Worm (Caenorhabditis elegans) whole organism, late embryonic: ENCODE data around the gene Y26G10.4.

ENCODE experiments used
- C08G9.2 ChIP-seq: sonication (generic microtip); optimal IDR thresholded peaks from 2 replicates; lab custom pipeline; 2016; ENCODE audit warnings: mild to moderate bottlenecking, missing genetic modification characterization, moderate library complexity, missing compliant biosample characterization
- C38D4.7 ChIP-seq: fragments of 200-800 bp; sonication (Bioruptor generic); optimal IDR thresholded peaks from 2 replicates; lab custom pipeline; 2018; ENCODE audit warnings: mild to moderate bottlenecking, missing genetic modification characterization, moderate library complexity, missing compliant biosample characterization
- K02D7.2 ChIP-seq: sonication (generic microtip); optimal IDR thresholded peaks from 2 replicates; lab custom pipeline; 2017; ENCODE audit warnings: mild to moderate bottlenecking, missing genetic modification characterization, missing compliant biosample characterization
- K09A11.1 ChIP-seq: sonication (generic microtip); optimal IDR thresholded peaks from 2 replicates; lab custom pipeline; 2017; ENCODE audit warnings: antibody characterized with exemption, mild to moderate bottlenecking, missing genetic modification characterization, missing compliant biosample characterization; ENCODE audit not compliant: insufficient read depth
- T23F11.4 ChIP-seq: fragments of 200-800 bp; sonication (Bioruptor generic); optimal IDR thresholded peaks from 2 replicates; lab custom pipeline; 2018; ENCODE audit warnings: mild to moderate bottlenecking, missing genetic modification characterization, missing compliant biosample characterization
- Y22D7AL.16 ChIP-seq: sonication (generic microtip); optimal IDR thresholded peaks from 2 replicates; lab custom pipeline; 2016; ENCODE audit warnings: missing genetic modification characterization, missing compliant biosample characterization
- ahr-1 ChIP-seq: sonication (generic microtip); optimal IDR thresholded peaks from 2 replicates; lab custom pipeline; 2016; ENCODE audit warnings: missing genetic modification characterization, missing compliant biosample characterization
- ceh-14 ChIP-seq: sonication (generic microtip); optimal IDR thresholded peaks from 2 replicates; lab custom pipeline; 2016; ENCODE audit warnings: missing genotype, missing genetic modification characterization, missing compliant biosample characterization
- ceh-19 ChIP-seq: fragments of 200-800 bp; sonication (Bioruptor generic); optimal IDR thresholded peaks from 2 replicates; lab custom pipeline; 2018; ENCODE audit warnings: mild to moderate bottlenecking, missing genetic modification characterization, missing compliant biosample characterization
- ceh-2 ChIP-seq: sonication (generic microtip); optimal IDR thresholded peaks from 2 replicates; lab custom pipeline; 2016; ENCODE audit warnings: missing genotype, missing genetic modification characterization, missing compliant biosample characterization
- ceh-22 ChIP-seq: sonication (generic microtip); optimal IDR thresholded peaks from 2 replicates; lab custom pipeline; 2017; ENCODE audit warnings: missing biosample characterization, missing genetic modification characterization
- ceh-30 ChIP-seq: fragments of 150-350 bp; optimal IDR thresholded peaks from 2 replicates; lab custom pipeline; 2014; ENCODE audit warnings: missing biosample characterization, missing genetic modification characterization
- dve-1 ChIP-seq: sonication (generic microtip); optimal IDR thresholded peaks from 2 replicates; lab custom pipeline; 2017; ENCODE audit warnings: antibody characterized with exemption, mild to moderate bottlenecking, missing genetic modification characterization, missing compliant biosample characterization
- elt-2 ChIP-seq: sonication (generic microtip); optimal IDR thresholded peaks from 2 replicates; lab custom pipeline; 2016; ENCODE audit warnings: missing genetic modification reagents, missing genetic modification characterization, missing compliant biosample characterization
- elt-4 ChIP-seq: sonication (generic microtip); optimal IDR thresholded peaks from 2 replicates; lab custom pipeline; 2016; ENCODE audit warnings: missing genetic modification characterization, missing compliant biosample characterization
- ets-4 ChIP-seq: sonication (generic microtip); optimal IDR thresholded peaks from 2 replicates; lab custom pipeline; 2016; ENCODE audit warnings: missing genetic modification characterization, missing compliant biosample characterization
- fax-1 ChIP-seq: sonication (generic microtip); optimal IDR thresholded peaks from 2 replicates; lab custom pipeline; 2016; ENCODE audit warnings: missing genotype, missing genetic modification characterization, missing compliant biosample characterization
- fkh-6 ChIP-seq: sonication (generic microtip); optimal IDR thresholded peaks from 2 replicates; lab custom pipeline; 2016; ENCODE audit warnings: missing genetic modification characterization, missing compliant biosample characterization
- hlh-15 ChIP-seq: sonication (generic microtip); optimal IDR thresholded peaks from 2 replicates; lab custom pipeline; 2016; ENCODE audit warnings: missing genetic modification characterization, missing compliant biosample characterization
- hlh-30 ChIP-seq: sonication (generic microtip); optimal IDR thresholded peaks from 2 replicates; lab custom pipeline; 2017; ENCODE audit warnings: antibody characterized with exemption, missing genetic modification characterization, missing compliant biosample characterization; ENCODE audit not compliant: insufficient read depth
- hlh-8 ChIP-seq: sonication (generic microtip); optimal IDR thresholded peaks from 2 replicates; lab custom pipeline; 2016; ENCODE audit warnings: missing genotype, missing genetic modification characterization, missing compliant biosample characterization
- lin-11 ChIP-seq: fragments of 200-800 bp; sonication (Bioruptor generic); optimal IDR thresholded peaks from 2 replicates; lab custom pipeline; 2018; ENCODE audit warnings: mild to moderate bottlenecking, missing genetic modification characterization, missing compliant biosample characterization
- madf-2 ChIP-seq: sonication (generic microtip); optimal IDR thresholded peaks from 2 replicates; lab custom pipeline; 2017; ENCODE audit warnings: missing genetic modification characterization, missing compliant biosample characterization
- nhr-11 ChIP-seq: fragments of 150-350 bp; optimal IDR thresholded peaks from 2 replicates; lab custom pipeline; 2014; ENCODE audit warnings: missing biosample characterization, missing genetic modification characterization
- odd-2 ChIP-seq: sonication (generic microtip); optimal IDR thresholded peaks from 2 replicates; lab custom pipeline; 2017; ENCODE audit warnings: antibody characterized with exemption, mild to moderate bottlenecking, missing genetic modification characterization, missing compliant biosample characterization
- pag-3 ChIP-seq: sonication (generic microtip); optimal IDR thresholded peaks from 2 replicates; lab custom pipeline; 2016; ENCODE audit warnings: missing compliant biosample characterization, missing genetic modification characterization, borderline replicate concordance
- pat-9 ChIP-seq: fragments of 200-800 bp; sonication (Bioruptor generic); optimal IDR thresholded peaks from 2 replicates; lab custom pipeline; 2018; ENCODE audit warnings: mild to moderate bottlenecking, missing genetic modification characterization, moderate library complexity, missing compliant biosample characterization
- pha-2 ChIP-seq: sonication (generic microtip); optimal IDR thresholded peaks from 2 replicates; lab custom pipeline; 2017; ENCODE audit warnings: mild to moderate bottlenecking, missing genetic modification characterization, missing compliant biosample characterization
- pha-4 ChIP-seq: fragments of 150-350 bp; optimal IDR thresholded peaks from 2 replicates; lab custom pipeline; 2018; ENCODE audit warnings: missing biosample characterization, missing genetic modification reagents, missing genetic modification characterization
- pqm-1 ChIP-seq: sonication (generic microtip); optimal IDR thresholded peaks from 2 replicates; lab custom pipeline; 2016; ENCODE audit warnings: missing genetic modification characterization, missing compliant biosample characterization
- pros-1 ChIP-seq: fragments of 150-350 bp; optimal IDR thresholded peaks from 2 replicates; lab custom pipeline; 2014; ENCODE audit warnings: missing biosample characterization, missing genetic modification reagents, missing genetic modification characterization
- ref-2 ChIP-seq: sonication (generic microtip); optimal IDR thresholded peaks from 2 replicates; lab custom pipeline; 2016; ENCODE audit warnings: missing genetic modification characterization, missing compliant biosample characterization
- sdc-2 ChIP-seq: sonication (generic microtip); optimal IDR thresholded peaks from 2 replicates; lab custom pipeline; 2016; ENCODE audit warnings: missing genotype, missing genetic modification characterization, missing compliant biosample characterization
- sox-4 ChIP-seq: sonication (generic microtip); optimal IDR thresholded peaks from 2 replicates; lab custom pipeline; 2017; ENCODE audit warnings: mild to moderate bottlenecking, missing genetic modification characterization, inconsistent platforms, missing compliant biosample characterization
- syd-9 ChIP-seq: sonication (generic microtip); optimal IDR thresholded peaks from 2 replicates; lab custom pipeline; 2016; ENCODE audit warnings: mild to moderate bottlenecking, missing genetic modification characterization, moderate library complexity, missing compliant biosample characterization
- tbx-7 ChIP-seq: sonication (generic microtip); optimal IDR thresholded peaks from 2 replicates; lab custom pipeline; 2016; ENCODE audit warnings: missing genotype, missing genetic modification characterization, missing compliant biosample characterization
- unc-3 ChIP-seq, 2 experiments: fragments of 200-800 bp in 1 of 2; sonication (Bioruptor generic) in 1 of 2; sonication (generic microtip) in 1 of 2; conservative IDR thresholded peaks in 1 of 2; optimal IDR thresholded peaks in 1 of 2; 2 replicates each; pipeline versions ENCODE4 v1.3.6 to Lab custom; 2016 to 2022; ENCODE audit warnings: missing compliant biosample characterization in 2 of 2, missing genetic modification characterization in 2 of 2, missing genetic modification reagents in 1 of 2
- unc-86 ChIP-seq: sonication (generic microtip); optimal IDR thresholded peaks from 2 replicates; lab custom pipeline; 2016; ENCODE audit warnings: missing genetic modification characterization, missing compliant biosample characterization
- zip-5 ChIP-seq: sonication (generic microtip); optimal IDR thresholded peaks from 2 replicates; lab custom pipeline; 2016; ENCODE audit warnings: missing genetic modification characterization, missing compliant biosample characterization
- ztf-16 ChIP-seq: sonication (generic microtip); optimal IDR thresholded peaks from 2 replicates; lab custom pipeline; 2017; ENCODE audit warnings: missing genetic modification characterization, missing compliant biosample characterization

The Y26G10.4 gene

ce11 chrV:17728336-17728735 is 29.3 kb upstream of the Y26G10.4 start:
- TF ChIP-seq K09A11.1 (tag; lab: Kevin White, UChicago) = no peak
- TF ChIP-seq dve-1 (tag; lab: Kevin White, UChicago) = peak; percentile 84
- TF ChIP-seq, all 69 proteins: peak for 1

DNA sequence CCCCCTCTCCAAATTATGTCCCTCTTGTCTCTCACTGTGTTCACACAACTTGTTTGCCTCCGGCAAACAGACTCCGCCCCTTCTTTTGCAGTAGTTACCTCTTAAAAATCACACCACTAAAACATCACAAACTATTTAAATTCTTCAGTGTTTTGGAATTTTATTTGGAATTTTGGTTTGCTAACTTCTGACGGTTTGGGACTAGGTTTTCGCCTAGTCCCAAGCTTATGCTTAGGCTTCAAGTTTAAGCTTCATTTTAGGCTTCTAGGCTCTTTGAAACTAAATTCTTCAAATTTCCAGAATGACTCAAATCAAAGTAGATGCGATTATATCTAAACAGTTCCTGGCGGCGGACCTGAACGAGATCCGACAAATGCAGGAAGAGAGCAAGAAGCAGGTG is 25.7 kb upstream of the Y26G10.4 start, which contains the start of gene fat-5:
Gene fat-5, plus strand, starts transcription at position 301 of the 400 bp plus-strand sequence.
- TF ChIP-seq ceh-22 (tag; lab: Kevin White, UChicago) (no peak), ztf-16 (tag; lab: Kevin White, UChicago) (no peak), pha-2 (tag; lab: Kevin White, UChicago) (no peak), pqm-1 (tag; lab: Kevin White, UChicago) (no peak), unc-86 (no peak), pros-1 (tag; lab: Kevin White, UChicago) (no peak), hlh-8 (tag; lab: Kevin White, UChicago) (no peak), fax-1 (tag; lab: Kevin White, UChicago) (no peak)

DNA sequence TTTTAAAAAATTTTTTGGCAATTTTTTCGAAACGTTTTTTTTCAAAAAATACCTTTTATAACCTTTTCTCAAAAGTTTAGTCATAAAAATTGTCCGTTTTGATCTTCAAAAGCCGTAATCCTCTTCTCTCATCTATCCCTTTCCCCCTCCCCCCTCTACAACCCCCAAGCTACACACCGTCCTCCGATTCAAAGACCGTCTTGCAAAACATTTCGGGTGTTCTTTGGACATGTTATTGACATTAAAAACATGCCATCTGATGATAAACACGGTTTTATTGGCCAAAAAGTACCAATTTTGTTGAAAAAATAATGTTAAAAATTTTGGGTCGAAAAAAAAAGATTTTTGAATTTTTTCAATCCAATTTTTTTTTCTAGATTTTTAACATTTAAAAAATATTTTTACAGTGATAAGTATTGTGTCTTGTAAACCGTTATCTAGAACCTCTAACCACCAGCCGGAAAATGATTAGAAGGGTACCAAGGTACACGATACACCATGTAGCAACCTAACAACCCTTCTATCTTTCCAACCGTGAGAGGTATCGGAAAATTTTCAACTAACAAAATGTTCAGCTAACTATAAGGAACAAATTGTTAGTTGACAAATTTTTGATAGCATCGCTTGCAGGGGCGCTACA is 24.3 kb upstream of the Y26G10.4 start:
- peak; percentile 18 for TF ChIP-seq elt-2 (tag; lab: Kevin White, UChicago)
- no peak for TF ChIP-seq ceh-19 (GFP tag; lab: Kevin White, UChicago)

DNA sequence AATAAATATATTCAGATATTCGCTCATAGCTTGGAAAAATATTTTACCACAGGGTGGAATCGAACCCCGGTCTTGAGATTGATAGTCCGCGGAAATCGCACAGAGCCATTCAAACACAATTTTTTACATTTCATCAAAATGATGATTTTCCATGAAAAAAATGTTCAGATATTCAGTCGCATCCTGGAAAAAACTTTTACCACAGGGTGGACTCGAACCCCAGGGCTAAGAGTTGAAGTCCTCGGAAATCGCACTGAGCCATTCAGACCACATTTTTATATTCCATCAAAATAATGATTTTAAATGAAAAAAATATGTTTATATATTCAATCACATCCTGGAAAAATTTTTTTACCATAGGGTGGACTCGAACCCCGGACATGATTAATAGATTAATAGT is 23.6 kb upstream of the Y26G10.4 start:
- TF ChIP-seq unc-3 (GFP tag; conservative IDR thresholded peaks at IDR 0.05; lab: Robert Waterston, UW) = no peak
- TF ChIP-seq unc-3 (tag; optimal IDR thresholded peaks at IDR 0.05; lab: Kevin White, UChicago) = no peak
- TF ChIP-seq pha-2 (tag; lab: Kevin White, UChicago) = no peak
- no peak for TF ChIP-seq C08G9.2
- TF ChIP-seq sdc-2 (tag; lab: Kevin White, UChicago) = no peak
- TF ChIP-seq Y22D7AL.16 (tag; lab: Kevin White, UChicago) = no peak
- no peak for TF ChIP-seq odd-2 (tag; lab: Kevin White, UChicago)
- no peak for TF ChIP-seq lin-11 (tag; lab: Kevin White, UChicago)
- TF ChIP-seq tbx-7 = no peak
- no peak for TF ChIP-seq T23F11.4 (GFP tag; lab: Kevin White, UChicago)
- TF ChIP-seq C38D4.7 (GFP tag; lab: Kevin White, UChicago) = no peak

- TF ChIP-seq ceh-2 (tag; lab: Kevin White, UChicago) (no peak), zip-5 (no peak), ets-4 (no peak), elt-2 (tag; lab: Kevin White, UChicago) (peak; percentile 83), nhr-11 (no peak)
Measured at ce11 chrV:17721709-17722108, 22.7 kb upstream of the Y26G10.4 start.

DNA sequence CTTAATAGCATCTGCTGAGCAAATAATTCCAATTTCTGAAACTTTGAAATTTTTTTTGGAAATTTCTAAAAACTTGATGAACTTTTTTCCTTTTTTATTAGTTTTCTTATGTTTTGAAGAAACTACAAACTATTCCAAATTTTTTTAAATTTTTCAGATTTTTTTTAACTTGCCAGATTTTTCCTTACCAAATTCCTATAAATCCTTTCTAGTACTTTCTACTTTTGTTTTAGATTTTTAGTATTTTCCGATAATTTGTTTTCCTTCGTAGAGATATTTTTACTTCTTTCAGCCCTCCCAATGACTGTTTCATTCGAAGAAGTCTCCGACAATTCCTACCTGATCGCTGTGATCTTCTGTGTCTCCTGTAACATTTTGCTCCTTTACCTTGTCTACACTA is 19.6 kb upstream of the Y26G10.4 start, which contains the start of gene str-77:
Gene str-77, plus strand, starts transcription at position 301 of the 400 bp plus-strand sequence.
- no peak for TF ChIP-seq ceh-30 (tag; lab: Kevin White, UChicago)
- no peak for TF ChIP-seq hlh-30 (tag; lab: Kevin White, UChicago)
- TF ChIP-seq pha-4 (tag; lab: Kevin White, UChicago) = no peak
- TF ChIP-seq pat-9 (tag; lab: Kevin White, UChicago) = no peak
- no peak for TF ChIP-seq pros-1 (tag; lab: Kevin White, UChicago)
- no peak for TF ChIP-seq hlh-15 (tag; lab: Kevin White, UChicago)
- no peak for TF ChIP-seq ref-2 (tag; lab: Kevin White, UChicago)
- TF ChIP-seq K02D7.2 = no peak
- TF ChIP-seq madf-2 (tag; lab: Kevin White, UChicago) = no peak
- TF ChIP-seq elt-4 (tag; lab: Kevin White, UChicago) = no peak
- TF ChIP-seq syd-9 (tag; lab: Kevin White, UChicago) = no peak
- no peak for TF ChIP-seq odd-2 (tag; lab: Kevin White, UChicago)
- no peak for TF ChIP-seq ceh-14 (tag; lab: Kevin White, UChicago)
- TF ChIP-seq ceh-2 (tag; lab: Kevin White, UChicago) = no peak
- TF ChIP-seq ahr-1 (tag; lab: Kevin White, UChicago) = no peak
- TF ChIP-seq T23F11.4 (GFP tag; lab: Kevin White, UChicago) = no peak
- no peak for TF ChIP-seq sox-4 (tag; lab: Kevin White, UChicago)
- TF ChIP-seq fkh-6 (tag; lab: Kevin White, UChicago) = no peak
- no peak for TF ChIP-seq pag-3
